Fruit fly (Drosophila melanogaster) whole organism, embryonic: Measurements from ENCODE around the gene CG31897.
A peak's percentile ranks its signal among the peaks of the same experiment; 100 is the strongest.

Source experiments
- CG1024 ChIP-seq: fragments of 200-800 bp; sonication (Bioruptor generic); IDR thresholded peaks from 2 replicates; pipeline ENCODE4 v1.3.6; 2022; ENCODE audit warnings: missing biosample characterization, missing genetic modification characterization
- CG10979 ChIP-seq: fragments of 200-800 bp; sonication (Bioruptor generic); optimal IDR thresholded peaks from 2 replicates; lab custom pipeline; 2018; ENCODE audit warnings: missing biosample characterization, mild to moderate bottlenecking, missing genetic modification characterization, moderate library complexity
- CG11093 ChIP-seq: fragments of 200-800 bp; sonication (Bioruptor generic); IDR thresholded peaks from 3 replicates; pipeline ENCODE4 v1.3.6; 2022; ENCODE audit warnings: missing biosample characterization, missing genetic modification characterization
- CG11696 ChIP-seq: fragments of 200-800 bp; sonication (Bioruptor generic); IDR thresholded peaks from 2 replicates; pipeline ENCODE4 v1.3.6; 2022; ENCODE audit warnings: missing biosample characterization, missing genetic modification characterization
- CG1647 ChIP-seq: fragments of 200-800 bp; sonication (Bioruptor generic); optimal IDR thresholded peaks from 3 replicates; lab custom pipeline; 2016; ENCODE audit warnings: missing biosample characterization, missing genetic modification characterization
- CG16863 ChIP-seq: fragments of 200-800 bp; sonication (Bioruptor generic); optimal IDR thresholded peaks from 3 replicates; lab custom pipeline; 2016; ENCODE audit warnings: missing biosample characterization, missing genetic modification characterization
- CG17361 ChIP-seq: fragments of 200-800 bp; sonication (Bioruptor generic); IDR thresholded peaks from 3 replicates; pipeline ENCODE4 v1.3.6; 2022; ENCODE audit warnings: missing biosample characterization, missing genetic modification characterization
- CG18619 ChIP-seq: fragments of 200-800 bp; sonication (Bioruptor generic); optimal IDR thresholded peaks from 3 replicates; lab custom pipeline; 2017; ENCODE audit warnings: missing biosample characterization, mild to moderate bottlenecking, missing genetic modification characterization
- CG2202 ChIP-seq: fragments of 200-800 bp; sonication (Bioruptor generic); optimal IDR thresholded peaks from 2 replicates; lab custom pipeline; 2018; ENCODE audit warnings: missing biosample characterization, mild to moderate bottlenecking, missing genetic modification characterization
- CG32767 ChIP-seq: fragments of 200-800 bp; sonication (Bioruptor generic); IDR thresholded peaks from 2 replicates; pipeline ENCODE4 v1.3.6; 2022; ENCODE audit warnings: missing biosample characterization, missing genetic modification characterization
- CG3726 ChIP-seq: fragments of 200-800 bp; sonication (Bioruptor generic); IDR thresholded peaks from 3 replicates; pipeline ENCODE4, ENCODE4 v1.3.6; 2022; ENCODE audit warnings: missing biosample characterization, missing genetic modification characterization
- CG4617 ChIP-seq: fragments of 200-800 bp; sonication (Bioruptor generic); optimal IDR thresholded peaks from 3 replicates; lab custom pipeline; 2016; ENCODE audit warnings: missing biosample characterization, missing genetic modification characterization, borderline replicate concordance
- CG6854 ChIP-seq: fragments of 200-800 bp; sonication (Bioruptor generic); optimal IDR thresholded peaks from 3 replicates; lab custom pipeline; 2017; ENCODE audit warnings: missing biosample characterization, mild to moderate bottlenecking, missing genetic modification characterization
- CG7839 ChIP-seq: fragments of 200-800 bp; sonication (Bioruptor generic); optimal IDR thresholded peaks from 3 replicates; lab custom pipeline; 2018; ENCODE audit warnings: missing biosample characterization, mild to moderate bottlenecking, missing genetic modification characterization, moderate library complexity
- CG7963 ChIP-seq: fragments of 200-800 bp; sonication (Bioruptor generic); IDR thresholded peaks from 3 replicates; pipeline ENCODE4 v1.3.6; 2022; ENCODE audit warnings: missing biosample characterization, missing genetic modification characterization; ENCODE audit not compliant: partially characterized antibody
- CG8765 ChIP-seq: fragments of 200-800 bp; sonication (Bioruptor generic); IDR thresholded peaks from 2 replicates; pipeline ENCODE4 v1.3.6; 2022; ENCODE audit warnings: missing biosample characterization, missing genetic modification characterization
- CG9437 ChIP-seq: fragments of 200-800 bp; sonication (Bioruptor generic); optimal IDR thresholded peaks from 2 replicates; lab custom pipeline; 2018; ENCODE audit warnings: missing biosample characterization, mild to moderate bottlenecking, missing genetic modification characterization
- HLH4C ChIP-seq: fragments of 200-800 bp; sonication (Bioruptor generic); IDR thresholded peaks from 3 replicates; pipeline ENCODE4 v1.3.6; 2022; ENCODE audit warnings: missing biosample characterization, missing genetic modification characterization; ENCODE audit not compliant: partially characterized antibody
- HmgZ ChIP-seq: fragments of 200-800 bp; sonication (Bioruptor generic); optimal IDR thresholded peaks from 2 replicates; lab custom pipeline; 2018; ENCODE audit warnings: missing biosample characterization, mild to moderate bottlenecking, missing genetic modification characterization
- Hmr ChIP-seq: fragments of 200-800 bp; sonication (Bioruptor generic); optimal IDR thresholded peaks from 3 replicates; lab custom pipeline; 2017; ENCODE audit warnings: mild to moderate bottlenecking, missing biosample characterization, missing genetic modification reagents, missing genetic modification characterization
- Hr51 ChIP-seq, 2 experiments: fragments of 200-800 bp; sonication (Bioruptor generic); optimal IDR thresholded peaks; 2 replicates in 1 of 2; 3 replicates in 1 of 2; lab custom pipeline; 2016 to 2018; ENCODE audit warnings: missing biosample characterization in 2 of 2, missing genetic modification characterization in 2 of 2, mild to moderate bottlenecking in 1 of 2, moderate library complexity in 1 of 2
- Mad ChIP-seq: fragments of 200-800 bp; sonication (Bioruptor generic); optimal IDR thresholded peaks from 2 replicates; lab custom pipeline; 2016; ENCODE audit warnings: missing biosample characterization, missing genetic modification characterization
- NC2β ChIP-seq: fragments of 200-800 bp; sonication (Bioruptor generic); optimal IDR thresholded peaks from 2 replicates; lab custom pipeline; 2016; ENCODE audit warnings: missing biosample characterization, missing genetic modification characterization
- Optix ChIP-seq: fragments of 200-800 bp; sonication (Bioruptor generic); IDR thresholded peaks from 3 replicates; pipeline ENCODE4 v1.3.6; 2022; ENCODE audit warnings: missing biosample characterization, missing genetic modification characterization
- Trl ChIP-seq, 3 experiments: fragments of >200 bp in 2 of 3; fragments of 200-800 bp in 1 of 3; sonication (Bioruptor generic) in 1 of 3; optimal IDR thresholded peaks; 2 replicates in 1 of 3; 3 replicates in 2 of 3; lab custom pipeline; 2016 to 2017; ENCODE audit warnings: missing biosample characterization in 1 of 3, missing genetic modification characterization in 1 of 3
- abd-A ChIP-seq: fragments of 200-800 bp; sonication (Bioruptor generic); optimal IDR thresholded peaks from 3 replicates; lab custom pipeline; 2019; ENCODE audit warnings: missing biosample characterization, mild to moderate bottlenecking, missing genetic modification characterization, moderate library complexity
- ap ChIP-seq: fragments of 200-800 bp; sonication (Bioruptor generic); IDR thresholded peaks from 2 replicates; pipeline ENCODE4 v1.3.6; 2022; ENCODE audit warnings: missing biosample characterization, missing genetic modification characterization
- ash1 ChIP-seq: fragments of 200-800 bp; sonication (Bioruptor generic); optimal IDR thresholded peaks from 2 replicates; lab custom pipeline; 2018; ENCODE audit warnings: missing biosample characterization, mild to moderate bottlenecking, missing genetic modification characterization
- bsh ChIP-seq, 2 experiments: fragments of 200-800 bp; sonication (Bioruptor generic); optimal IDR thresholded peaks; 2 replicates each; lab custom pipeline; 2017 to 2018; ENCODE audit warnings: mild to moderate bottlenecking in 2 of 2, missing biosample characterization in 2 of 2, missing genetic modification characterization in 2 of 2, moderate library complexity in 1 of 2
- corto ChIP-seq: fragments of 200-800 bp; sonication (Bioruptor generic); optimal IDR thresholded peaks from 2 replicates; lab custom pipeline; 2016; ENCODE audit warnings: missing biosample characterization, mild to moderate bottlenecking, missing genetic modification characterization, moderate library complexity
- danr ChIP-seq: fragments of 200-800 bp; sonication (Bioruptor generic); IDR thresholded peaks from 2 replicates; pipeline ENCODE4 v1.3.6; 2022; ENCODE audit warnings: missing biosample characterization, missing genetic modification characterization
- dimm ChIP-seq: fragments of 200-800 bp; sonication (Bioruptor generic); IDR thresholded peaks from 2 replicates; pipeline ENCODE4 v1.3.6; 2022; ENCODE audit warnings: missing biosample characterization, missing genetic modification characterization
- emc ChIP-seq: fragments of 200-800 bp; sonication (Bioruptor generic); optimal IDR thresholded peaks from 2 replicates; lab custom pipeline; 2016; ENCODE audit warnings: missing biosample characterization, missing genetic modification characterization
- eve ChIP-seq, 2 experiments: fragments of >200 bp; optimal IDR thresholded peaks; 2 replicates each; lab custom pipeline; 2017; ENCODE audit warnings: missing biosample characterization in 2 of 2, missing genetic modification characterization in 2 of 2
- fd102C ChIP-seq: fragments of 200-800 bp; sonication (Bioruptor generic); optimal IDR thresholded peaks from 2 replicates; lab custom pipeline; 2018; ENCODE audit warnings: missing biosample characterization, mild to moderate bottlenecking, missing genetic modification characterization, moderate library complexity
- gem ChIP-seq: fragments of 200-800 bp; sonication (Bioruptor generic); optimal IDR thresholded peaks from 2 replicates; lab custom pipeline; 2019; ENCODE audit warnings: missing biosample characterization, mild to moderate bottlenecking, missing genetic modification characterization, moderate library complexity
- h ChIP-seq: fragments of >200 bp; optimal IDR thresholded peaks from 2 replicates; lab custom pipeline; 2017
- ind ChIP-seq: fragments of 200-800 bp; sonication (Bioruptor generic); optimal IDR thresholded peaks from 3 replicates; lab custom pipeline; 2016; ENCODE audit warnings: missing biosample characterization, missing genetic modification characterization
- inv ChIP-seq: fragments of 200-800 bp; sonication (Bioruptor generic); IDR thresholded peaks from 2 replicates; pipeline ENCODE4 v1.3.6; 2022; ENCODE audit warnings: missing biosample characterization, missing genetic modification characterization; ENCODE audit not compliant: partially characterized antibody
- jumu ChIP-seq: fragments of 200-800 bp; sonication (Bioruptor generic); optimal IDR thresholded peaks from 3 replicates; lab custom pipeline; 2016; ENCODE audit warnings: missing biosample characterization, missing genetic modification characterization
- pho ChIP-seq: fragments of 200-800 bp; sonication (Bioruptor generic); optimal IDR thresholded peaks from 2 replicates; lab custom pipeline; 2016; ENCODE audit warnings: missing biosample characterization, missing genetic modification characterization
- repo ChIP-seq: fragments of 200-800 bp; sonication (Bioruptor generic); optimal IDR thresholded peaks from 2 replicates; lab custom pipeline; 2016; ENCODE audit warnings: missing biosample characterization, missing genetic modification characterization
- schlank ChIP-seq: fragments of 200-800 bp; sonication (Bioruptor generic); optimal IDR thresholded peaks from 2 replicates; lab custom pipeline; 2018; ENCODE audit warnings: missing biosample characterization, mild to moderate bottlenecking, missing genetic modification characterization
- tin ChIP-seq: fragments of 200-800 bp; sonication (Bioruptor generic); optimal IDR thresholded peaks from 3 replicates; lab custom pipeline; 2016; ENCODE audit warnings: missing biosample characterization, missing genetic modification characterization
- twi ChIP-seq: fragments of 200-800 bp; optimal IDR thresholded peaks from 2 replicates; lab custom pipeline; 2019; ENCODE audit warnings: missing biosample characterization, mild to moderate bottlenecking, missing genetic modification characterization, moderate library complexity
- usp ChIP-seq: fragments of >200 bp; optimal IDR thresholded peaks from 2 replicates; lab custom pipeline; 2017; ENCODE audit warnings: missing biosample characterization, missing genetic modification characterization
- yki ChIP-seq: fragments of >200 bp; optimal IDR thresholded peaks from 3 replicates; lab custom pipeline; 2018
- zfh2 ChIP-seq: fragments of 200-800 bp; sonication (Bioruptor generic); optimal IDR thresholded peaks from 2 replicates; lab custom pipeline; 2016; ENCODE audit warnings: missing biosample characterization, missing genetic modification characterization

The CG31897 gene

dm6 chr2L:8463144-8464106 is 21.2 kb downstream of the CG31897 start, which contains the start of gene Agpat2 (continued):
- peak; percentile 82 for TF ChIP-seq NC2β (GFP tag; lab: Kevin White, UChicago)
- TF ChIP-seq yki (lab: Kevin White, UChicago), result no peak
- TF ChIP-seq HmgZ (tag; lab: Kevin White, UChicago), result peak; percentile 61
- peak; percentile 77 for TF ChIP-seq CG6854 (GFP tag; lab: Kevin White, UChicago)
- TF ChIP-seq ap (GFP tag; lab: Robert Waterston, UW), result peak; percentile 69
- TF ChIP-seq CG7963 (GFP tag; lab: Robert Waterston, UW), result no peak
- peak in 1 of 2 experiments; percentile 95 for TF ChIP-seq eve (GFP tag; optimal IDR thresholded peaks at IDR 0.05; lab: Kevin White, UChicago)
- peak; percentile 89 for TF ChIP-seq CG10979 (tag; lab: Kevin White, UChicago)
- TF ChIP-seq dimm (GFP tag; lab: Robert Waterston, UW), result 0 out of 2 replicates have a peak, but pooled peaks have one; percentile 37
- TF ChIP-seq Mad (GFP tag; lab: Kevin White, UChicago), result peak; percentile 71
- peak; percentile 73 for TF ChIP-seq jumu (GFP tag; lab: Kevin White, UChicago)
- TF ChIP-seq h (lab: Kevin White, UChicago), result no peak
- peak; percentile 60 for TF ChIP-seq zfh2 (GFP tag; lab: Kevin White, UChicago)
- TF ChIP-seq CG17361 (GFP tag; lab: Robert Waterston, UW), result peak; percentile 87
- peak; percentile 63; the same call in 1 of the 2 replicates for TF ChIP-seq CG32767 (GFP tag; lab: Robert Waterston, UW)
- TF ChIP-seq CG3726 (GFP tag; lab: Robert Waterston, UW), result peak; percentile 78; the same call in 2 of the 3 replicates
- TF ChIP-seq twi (tag; lab: Kevin White, UChicago), result peak; percentile 51
- peak; percentile 66 to 89 for TF ChIP-seq Hr51 (GFP tag; optimal IDR thresholded peaks at IDR 0.05; lab: Kevin White, UChicago)
- TF ChIP-seq danr (GFP tag; lab: Robert Waterston, UW), result peak; percentile 70
- TF ChIP-seq ind, result peak; percentile 86
- TF ChIP-seq Optix (GFP tag; lab: Robert Waterston, UW), result peak; percentile 76
- TF ChIP-seq ash1, result no peak
- peak; percentile 59 for TF ChIP-seq repo (GFP tag; lab: Kevin White, UChicago)
- TF ChIP-seq abd-A (tag; lab: Kevin White, UChicago), result peak; percentile 83
- peak; percentile 87 for TF ChIP-seq Hmr (GFP tag; lab: Kevin White, UChicago)
- peak in 1 of 2 experiments; percentile 92 for TF ChIP-seq bsh (GFP tag; optimal IDR thresholded peaks at IDR 0.05; lab: Kevin White, UChicago)
- peak; percentile 80 for TF ChIP-seq CG16863 (GFP tag; lab: Kevin White, UChicago)
- TF ChIP-seq CG1024 (GFP tag; lab: Robert Waterston, UW), result peak; percentile 51; the same call in 1 of the 2 replicates
- TF ChIP-seq inv (GFP tag; lab: Robert Waterston, UW), result no peak
- TF ChIP-seq CG11093 (GFP tag; lab: Robert Waterston, UW), result peak; percentile 45; the same call in 1 of the 3 replicates
- no peak for TF ChIP-seq HLH4C (GFP tag; lab: Robert Waterston, UW)
- peak; percentile 64 for TF ChIP-seq corto (GFP tag; lab: Kevin White, UChicago)
- peak; percentile 61 for TF ChIP-seq CG9437 (GFP tag; lab: Kevin White, UChicago)
- TF ChIP-seq CG18619 (GFP tag; lab: Kevin White, UChicago), result peak; percentile 78
- no peak for TF ChIP-seq fd102C (GFP tag; lab: Kevin White, UChicago)
- peak; percentile 90 for TF ChIP-seq CG7839 (tag; lab: Kevin White, UChicago)
- TF ChIP-seq Trl (optimal IDR thresholded peaks at IDR 0.05; lab: Kevin White, UChicago), result no peak
- TF ChIP-seq Trl (GFP tag; optimal IDR thresholded peaks at IDR 0.05; lab: Kevin White, UChicago), result peak; percentile 78
- peak; percentile 81 for TF ChIP-seq tin (GFP tag; lab: Kevin White, UChicago)
- peak; percentile 92 for TF ChIP-seq gem (tag; lab: Kevin White, UChicago)
- peak; percentile 69 for TF ChIP-seq schlank (tag; lab: Kevin White, UChicago)
- TF ChIP-seq CG1647 (GFP tag; lab: Kevin White, UChicago), result peak; percentile 69
- TF ChIP-seq CG4617 (GFP tag; lab: Kevin White, UChicago), result peak; percentile 31
- TF ChIP-seq CG2202 (tag; lab: Kevin White, UChicago), result peak; percentile 69
- peak; percentile 8; the same call in 1 of the 2 replicates for TF ChIP-seq CG8765
- TF ChIP-seq emc, result peak; percentile 44
- peak; percentile 65 for TF ChIP-seq pho (GFP tag; lab: Kevin White, UChicago)
- TF ChIP-seq CG11696 (GFP tag; lab: Robert Waterston, UW), result peak; percentile 64
- TF ChIP-seq usp (GFP tag; lab: Kevin White, UChicago), result no peak
